Fruit fly (Drosophila melanogaster): Measurements from ENCODE around the gene CG15892.

CG15892 gene

dm6 chrX:6295129-6295539, 991 bp upstream of the CG15892 start, which contains the start of the genes CG15891 and CG3815 (continued):
- TF ChIP-seq GATAe (GFP tag; conservative IDR thresholded peaks at IDR 0.05) (0 out of 2 replicates have a peak, but pooled peaks have one; percentile 25), sna (GFP tag; IDR thresholded peaks at IDR 0.05; ENCODE audit: partially characterized antibody) (no peak), Hey (tag; optimal IDR thresholded peaks at IDR 0.05) (no peak), CG17912 (GFP tag; optimal IDR thresholded peaks at IDR 0.05) (no peak), H15 (GFP tag; IDR thresholded peaks at IDR 0.05) (no peak), lilli (GFP tag; optimal IDR thresholded peaks at IDR 0.05) (peak; percentile 68), shn (GFP tag; optimal IDR thresholded peaks at IDR 0.05) (peak; percentile 53), Rfx (GFP tag; IDR thresholded peaks at IDR 0.05) (peak; percentile 76), Xrp1 (GFP tag; IDR thresholded peaks at IDR 0.05) (peak; percentile 38; the same call in 1 of the 2 replicates), CG16813 (GFP tag; IDR thresholded peaks at IDR 0.05; ENCODE audit: partially characterized antibody) (peak; percentile 46; the same call in 2 of the 3 replicates), cad (GFP tag; optimal IDR thresholded peaks at IDR 0.05) (no peak), dmrt11E (tag; optimal IDR thresholded peaks at IDR 0.05) (peak; percentile 34), CG11085 (GFP tag; IDR thresholded peaks at IDR 0.05) (peak; percentile 30; the same call in 1 of the 2 replicates), stc (GFP tag; IDR thresholded peaks at IDR 0.05) (no peak), so (GFP tag; IDR thresholded peaks at IDR 0.05) (peak; percentile 62; the same call in 1 of the 3 replicates), MBD-R2 (GFP tag; IDR thresholded peaks at IDR 0.05) (peak; percentile 93), CG31365 (tag; optimal IDR thresholded peaks at IDR 0.05) (no peak), her (GFP tag; optimal IDR thresholded peaks at IDR 0.05) (peak; percentile 23), CG31388 (GFP tag; optimal IDR thresholded peaks at IDR 0.05) (no peak), Nf-YB (GFP tag; optimal IDR thresholded peaks at IDR 0.05) (peak; percentile 3), CG17568 (GFP tag; optimal IDR thresholded peaks at IDR 0.05) (no peak), CG1603 (tag; optimal IDR thresholded peaks at IDR 0.05) (no peak), CG2875 (GFP tag; optimal IDR thresholded peaks at IDR 0.05) (no peak), CG8944 (GFP tag; optimal IDR thresholded peaks at IDR 0.05) (peak; percentile 23), Vsx1 (GFP tag; optimal IDR thresholded peaks at IDR 0.05) (no peak), CG3726 (GFP tag; IDR thresholded peaks at IDR 0.05) (no peak), CG10274 (GFP tag; optimal IDR thresholded peaks at IDR 0.05) (no peak), ATbp (GFP tag; optimal IDR thresholded peaks at IDR 0.05) (no peak), CG9727 (GFP tag; optimal IDR thresholded peaks at IDR 0.05) (peak; percentile 52), Hr51 (GFP tag; optimal IDR thresholded peaks at IDR 0.05) (no peak), CG8924 (tag; optimal IDR thresholded peaks at IDR 0.05) (peak; percentile 55), Kr (GFP tag; optimal IDR thresholded peaks at IDR 0.05) (no peak), row (GFP tag; IDR thresholded peaks at IDR 0.05) (peak; percentile 93), aop (GFP tag; IDR thresholded peaks at IDR 0.05) (no peak), wor (GFP tag; IDR thresholded peaks at IDR 0.05) (no peak), CG7928 (GFP tag; optimal IDR thresholded peaks at IDR 0.05) (peak; percentile 93), Ptx1 (GFP tag; IDR thresholded peaks at IDR 0.05) (peak; percentile 72), CG2678 (tag; optimal IDR thresholded peaks at IDR 0.05) (no peak), CG17802 (tag; optimal IDR thresholded peaks at IDR 0.05) (peak; percentile 35), ken (GFP tag; IDR thresholded peaks at IDR 0.05) (0 out of 3 replicates have a peak, but pooled peaks have one; percentile 27), CG12769 (tag; optimal IDR thresholded peaks at IDR 0.05) (no peak), CG6765 (GFP tag; optimal IDR thresholded peaks at IDR 0.05) (no peak), cato (GFP tag; optimal IDR thresholded peaks at IDR 0.05; ENCODE audit: borderline replicate concordance) (no peak), zfh2 (GFP tag; optimal IDR thresholded peaks at IDR 0.05) (peak; percentile 72), vvl (GFP tag; IDR thresholded peaks at IDR 0.05) (peak; percentile 32; the same call in 1 of the 2 replicates), CG12659 (GFP tag; optimal IDR thresholded peaks at IDR 0.05) (peak; percentile 71), Usf (GFP tag; optimal IDR thresholded peaks at IDR 0.05) (no peak), ap (GFP tag; IDR thresholded peaks at IDR 0.05) (no peak), da (GFP tag; optimal IDR thresholded peaks at IDR 0.05) (no peak), Drgx (GFP tag; IDR thresholded peaks at IDR 0.05) (no peak), Optix (GFP tag; IDR thresholded peaks at IDR 0.05) (no peak)
